Fruit fly (Drosophila melanogaster) whole organism, embryonic: Measurements from ENCODE around the gene CG13694.

Source experiments
- CG1024 ChIP-seq: fragments of 200-800 bp; sonication (Bioruptor generic); IDR thresholded peaks from 2 replicates; pipeline ENCODE4 v1.3.6; 2022; ENCODE audit warnings: missing biosample characterization, missing genetic modification characterization
- CG10431 ChIP-seq: fragments of 200-800 bp; sonication (Bioruptor generic); optimal IDR thresholded peaks from 3 replicates; lab custom pipeline; 2018; ENCODE audit warnings: missing biosample characterization, mild to moderate bottlenecking, missing genetic modification characterization
- CG17186 ChIP-seq: fragments of 200-800 bp; sonication (Bioruptor generic); optimal IDR thresholded peaks from 3 replicates; lab custom pipeline; 2017; ENCODE audit warnings: missing biosample characterization, missing genetic modification reagents, missing genetic modification characterization
- CG4282 ChIP-seq: fragments of 200-800 bp; sonication (Bioruptor generic); optimal IDR thresholded peaks from 2 replicates; lab custom pipeline; 2016; ENCODE audit warnings: missing biosample characterization, missing genetic modification characterization
- Fer3 ChIP-seq: fragments of 200-800 bp; sonication (Bioruptor generic); optimal IDR thresholded peaks from 2 replicates; lab custom pipeline; 2018; ENCODE audit warnings: missing biosample characterization, mild to moderate bottlenecking, missing genetic modification characterization, moderate library complexity
- Six4 ChIP-seq: fragments of 200-800 bp; sonication (Bioruptor generic); optimal IDR thresholded peaks from 2 replicates; lab custom pipeline; 2016; ENCODE audit warnings: missing biosample characterization, missing genetic modification characterization
- br ChIP-seq: fragments of >200 bp; optimal IDR thresholded peaks from 2 replicates; lab custom pipeline; 2017
- fd64A ChIP-seq: fragments of 200-800 bp; sonication (Bioruptor generic); optimal IDR thresholded peaks from 3 replicates; lab custom pipeline; 2018; ENCODE audit warnings: missing biosample characterization, mild to moderate bottlenecking, missing genetic modification characterization
- fru ChIP-seq: fragments of >200 bp; optimal IDR thresholded peaks from 2 replicates; lab custom pipeline; 2017
- ftz-f1 ChIP-seq: fragments of 200-800 bp; sonication (Bioruptor generic); optimal IDR thresholded peaks from 2 replicates; lab custom pipeline; 2016; ENCODE audit warnings: missing biosample characterization, missing genetic modification characterization
- inv ChIP-seq: fragments of 200-800 bp; sonication (Bioruptor generic); IDR thresholded peaks from 2 replicates; pipeline ENCODE4 v1.3.6; 2022; ENCODE audit warnings: missing biosample characterization, missing genetic modification characterization; ENCODE audit not compliant: partially characterized antibody
- klu ChIP-seq: fragments of 200-800 bp; sonication (Bioruptor generic); IDR thresholded peaks from 2 replicates; pipeline ENCODE4 v1.3.6; 2022; ENCODE audit warnings: missing biosample characterization, missing genetic modification characterization
- mirr ChIP-seq: fragments of 200-800 bp; sonication (Bioruptor generic); optimal IDR thresholded peaks from 3 replicates; lab custom pipeline; 2018; ENCODE audit warnings: missing biosample characterization, mild to moderate bottlenecking, missing genetic modification characterization
- stc ChIP-seq: fragments of 200-800 bp; sonication (Bioruptor generic); IDR thresholded peaks from 2 replicates; pipeline ENCODE4 v1.3.6; 2022; ENCODE audit warnings: missing biosample characterization, missing genetic modification characterization

dm6 chr2L:114429-114828 lies 1.9 kb downstream of the CG13694 start, which contains the start of gene ND-15:
- TF ChIP-seq mirr (no peak), fru (lab: Kevin White, UChicago) (no peak), br (lab: Kevin White, UChicago) (no peak), inv (GFP tag; lab: Robert Waterston, UW) (peak; percentile 78), Six4 (GFP tag; lab: Kevin White, UChicago) (no peak), CG1024 (GFP tag; lab: Robert Waterston, UW) (no peak), CG17186 (peak; percentile 58), CG4282 (GFP tag; lab: Kevin White, UChicago) (no peak), fd64A (GFP tag; lab: Kevin White, UChicago) (no peak), klu (GFP tag; lab: Robert Waterston, UW) (no peak), ftz-f1 (GFP tag; lab: Kevin White, UChicago) (no peak), stc (GFP tag; lab: Robert Waterston, UW) (no peak), CG10431 (GFP tag; lab: Kevin White, UChicago) (no peak), Fer3 (tag; lab: Kevin White, UChicago) (no peak)
